Worm (Caenorhabditis elegans): ENCODE results near the gene szy-20.

- TF ChIP-seq W03F9.2 (tag; optimal IDR thresholded peaks at IDR 0.05) (no peak), him-1 (tag; optimal IDR thresholded peaks at IDR 0.05) (no peak), dao-5 (tag; optimal IDR thresholded peaks at IDR 0.05) (no peak)
These were observed 42.7 kb downstream of the szy-20 start, which contains the start of gene B0457.2 for ce11 chrII:8926451-8926850.

Data from whole organism, L4/young adult.